Worm (Caenorhabditis elegans) whole organism, L3 larva: Measurements from ENCODE around the gene ncs-5.

Experiments
- R02D3.7 ChIP-seq: fragments of 150-350 bp; optimal IDR thresholded peaks from 2 replicates; lab custom pipeline; 2014; ENCODE audit warnings: missing biosample characterization, missing genetic modification characterization
- aly-2 ChIP-seq: fragments of 150-350 bp; optimal IDR thresholded peaks from 2 replicates; lab custom pipeline; 2014; ENCODE audit warnings: missing biosample characterization, missing genetic modification characterization
- ama-1 ChIP-seq: fragments of 150-350 bp; optimal IDR thresholded peaks from 2 replicates; lab custom pipeline; 2018
- ceh-16 ChIP-seq: sonication (generic microtip); optimal IDR thresholded peaks from 2 replicates; lab custom pipeline; 2017; ENCODE audit warnings: missing biosample characterization, missing genetic modification characterization
- ceh-28 ChIP-seq: fragments of 150-350 bp; optimal IDR thresholded peaks from 2 replicates; lab custom pipeline; 2014; ENCODE audit warnings: missing biosample characterization, missing genetic modification reagents, missing genetic modification characterization
- ceh-82 ChIP-seq: fragments of 150-350 bp; optimal IDR thresholded peaks from 2 replicates; lab custom pipeline; 2014; ENCODE audit warnings: missing biosample characterization, missing genetic modification characterization
- ceh-9 ChIP-seq: sonication (generic microtip); optimal IDR thresholded peaks from 2 replicates; lab custom pipeline; 2018; ENCODE audit warnings: missing biosample characterization, missing genetic modification characterization
- egl-5 ChIP-seq: fragments of 150-350 bp; optimal IDR thresholded peaks from 2 replicates; lab custom pipeline; 2017; ENCODE audit warnings: missing biosample characterization, missing genetic modification reagents, missing genetic modification characterization, inconsistent platforms
- elt-1 ChIP-seq: fragments of 150-350 bp; optimal IDR thresholded peaks from 2 replicates; lab custom pipeline; 2014; ENCODE audit warnings: missing biosample characterization, missing genetic modification characterization
- elt-2 ChIP-seq: sonication (generic microtip); optimal IDR thresholded peaks from 2 replicates; lab custom pipeline; 2016; ENCODE audit warnings: missing genetic modification reagents, mild to moderate bottlenecking, missing genetic modification characterization, missing compliant biosample characterization
- elt-3 ChIP-seq, 3 experiments: fragments of 150-350 bp in 1 of 3; sonication (generic microtip) in 2 of 3; optimal IDR thresholded peaks; 2 replicates in 2 of 3; 4 replicates in 1 of 3; lab custom pipeline; 2014 to 2017; ENCODE audit warnings: missing biosample characterization in 3 of 3, missing genetic modification characterization in 3 of 3
- eor-1 ChIP-seq, 2 experiments: fragments of 150-350 bp; optimal IDR thresholded peaks; 2 replicates each; lab custom pipeline; 2014 to 2018; ENCODE audit warnings: missing biosample characterization in 2 of 2, missing genetic modification characterization in 2 of 2
- fkh-10 ChIP-seq: sonication (generic microtip); optimal IDR thresholded peaks from 2 replicates; lab custom pipeline; 2017; ENCODE audit warnings: missing biosample characterization, missing genetic modification reagents, missing genetic modification characterization
- fos-1 ChIP-seq: fragments of 150-350 bp; optimal IDR thresholded peaks from 2 replicates; lab custom pipeline; 2014; ENCODE audit warnings: missing biosample characterization, missing genetic modification characterization
- hmg-11 ChIP-seq: sonication (generic microtip); optimal IDR thresholded peaks from 2 replicates; lab custom pipeline; 2016; ENCODE audit warnings: missing genetic modification characterization, missing compliant biosample characterization
- lin-15B ChIP-seq: fragments of 150-350 bp; optimal IDR thresholded peaks from 2 replicates; lab custom pipeline; 2014; ENCODE audit warnings: missing biosample characterization, missing genetic modification characterization
- mml-1 ChIP-seq: fragments of 150-350 bp; sonication (generic microtip); optimal IDR thresholded peaks from 3 replicates; lab custom pipeline; 2014; ENCODE audit warnings: missing biosample characterization, missing genetic modification characterization
- nfya-1 ChIP-seq: sonication (generic microtip); optimal IDR thresholded peaks from 2 replicates; lab custom pipeline; 2017; ENCODE audit warnings: missing genetic modification characterization, mild to moderate bottlenecking, missing compliant biosample characterization, antibody characterized with exemption, moderate library complexity; ENCODE audit not compliant: insufficient read depth
- nhr-11 ChIP-seq: fragments of 150-350 bp; optimal IDR thresholded peaks from 2 replicates; lab custom pipeline; 2014; ENCODE audit warnings: missing biosample characterization, missing genetic modification characterization
- nhr-12 ChIP-seq: fragments of 150-350 bp; optimal IDR thresholded peaks from 2 replicates; lab custom pipeline; 2014; ENCODE audit warnings: missing biosample characterization, missing genetic modification characterization
- nhr-23 ChIP-seq: fragments of 150-350 bp; optimal IDR thresholded peaks from 2 replicates; lab custom pipeline; 2014; ENCODE audit warnings: missing biosample characterization, missing genetic modification reagents, missing genetic modification characterization
- nhr-28 ChIP-seq: fragments of 150-350 bp; optimal IDR thresholded peaks from 2 replicates; lab custom pipeline; 2014; ENCODE audit warnings: missing biosample characterization, missing genetic modification characterization
- nhr-76 ChIP-seq: fragments of 150-350 bp; sonication (generic microtip); optimal IDR thresholded peaks from 5 replicates; lab custom pipeline; 2014; ENCODE audit warnings: missing biosample characterization, missing genetic modification characterization
- nhr-77 ChIP-seq: fragments of 150-350 bp; optimal IDR thresholded peaks from 2 replicates; lab custom pipeline; 2014; ENCODE audit warnings: missing biosample characterization, missing genetic modification characterization
- pha-4 ChIP-seq: fragments of 150-350 bp; optimal IDR thresholded peaks from 2 replicates; lab custom pipeline; 2014; ENCODE audit warnings: missing biosample characterization, missing genetic modification reagents, missing genetic modification characterization
- pqm-1 ChIP-seq: fragments of 150-350 bp; optimal IDR thresholded peaks from 2 replicates; lab custom pipeline; 2017; ENCODE audit warnings: missing biosample characterization, missing genetic modification characterization, inconsistent platforms
- skn-1 ChIP-seq: fragments of 150-350 bp; optimal IDR thresholded peaks from 2 replicates; lab custom pipeline; 2014; ENCODE audit warnings: missing biosample characterization, missing genetic modification characterization
- snpc-4 ChIP-seq: fragments of 150-350 bp; optimal IDR thresholded peaks from 2 replicates; lab custom pipeline; 2014; ENCODE audit warnings: missing biosample characterization, missing genetic modification characterization
- unc-39 ChIP-seq: sonication (generic microtip); optimal IDR thresholded peaks from 4 replicates; lab custom pipeline; 2017; ENCODE audit warnings: missing biosample characterization, missing genetic modification characterization
- unc-62 ChIP-seq: fragments of 150-350 bp; sonication (generic microtip); optimal IDR thresholded peaks from 4 replicates; lab custom pipeline; 2014; ENCODE audit warnings: missing biosample characterization, missing genetic modification reagents, missing genetic modification characterization
- zag-1 ChIP-seq: fragments of 150-350 bp; optimal IDR thresholded peaks from 2 replicates; lab custom pipeline; 2014; ENCODE audit warnings: missing biosample characterization, missing genetic modification characterization
- ztf-11 ChIP-seq: fragments of 150-350 bp; optimal IDR thresholded peaks from 2 replicates; lab custom pipeline; 2014; ENCODE audit warnings: missing biosample characterization, missing genetic modification characterization
- ztf-4 ChIP-seq: fragments of 150-350 bp; optimal IDR thresholded peaks from 2 replicates; lab custom pipeline; 2014; ENCODE audit warnings: missing biosample characterization, missing genetic modification characterization

ncs-5 gene

ce11 chrV:18838799-18839354 is 19.3 kb downstream of the ncs-5 start, which contains the start of gene nhr-65:
TSS of gene nhr-65 (plus strand) at chrV:18839304.
- peak; percentile 25 for TF ChIP-seq hmg-11 (tag; lab: Kevin White, UChicago)
- peak; percentile 62 for TF ChIP-seq pha-4 (tag; lab: Kevin White, UChicago)
- peak; percentile 61 for TF ChIP-seq elt-2 (tag; lab: Kevin White, UChicago)
- peak; percentile 21 for TF ChIP-seq nfya-1 (tag; lab: Kevin White, UChicago)
- TF ChIP-seq nhr-77 (tag; lab: Kevin White, UChicago), result no peak
- peak; percentile 54 for TF ChIP-seq pqm-1 (tag; lab: Kevin White, UChicago)

- TF ChIP-seq lin-15B (tag; lab: Kevin White, UChicago), result no peak
- no peak for TF ChIP-seq ztf-4 (tag; lab: Kevin White, UChicago)
- no peak for TF ChIP-seq ceh-16
These were observed 22.9 kb downstream of the ncs-5 start for ce11 chrV:18842468-18842867.

- TF ChIP-seq unc-39 (tag; lab: Kevin White, UChicago), result no peak
- TF ChIP-seq ama-1 (lab: Kevin White, UChicago), result no peak
- no peak for TF ChIP-seq nhr-23 (tag; lab: Kevin White, UChicago)
- no peak for TF ChIP-seq ztf-11 (tag; lab: Kevin White, UChicago)
- no peak for TF ChIP-seq pha-4 (tag; lab: Kevin White, UChicago)
- no peak for TF ChIP-seq unc-62 (GFP tag; lab: Kevin White, UChicago)
- TF ChIP-seq nhr-28 (tag; lab: Kevin White, UChicago), result no peak
- no peak for TF ChIP-seq fkh-10
- TF ChIP-seq, all 47 proteins: peak for 0
These were observed 26.9 kb downstream of the ncs-5 start, which contains the start of gene nhr-230 for ce11 chrV:18846480-18846879. TSS of gene nhr-230 (plus strand) at chrV:18846780.

- TF ChIP-seq zag-1 (tag; lab: Kevin White, UChicago) (no peak), elt-1 (no peak), nhr-77 (tag; lab: Kevin White, UChicago) (no peak), unc-62 (GFP tag; lab: Kevin White, UChicago) (no peak), snpc-4 (tag; lab: Kevin White, UChicago) (no peak), eor-1 (tag; optimal IDR thresholded peaks at IDR 0.05; lab: Kevin White, UChicago) (no peak), fkh-10 (no peak), nhr-11 (no peak), fos-1 (tag; lab: Kevin White, UChicago) (no peak), mml-1 (tag; lab: Kevin White, UChicago) (no peak), hmg-11 (tag; lab: Kevin White, UChicago) (no peak), ceh-9 (tag; lab: Kevin White, UChicago) (no peak), elt-2 (tag; lab: Kevin White, UChicago) (no peak), elt-3 (tag; optimal IDR thresholded peaks at IDR 0.05; lab: Kevin White, UChicago) (no peak), egl-5 (tag; lab: Kevin White, UChicago) (no peak), nhr-12 (tag; lab: Kevin White, UChicago) (no peak)
These were observed 29.0 kb downstream of the ncs-5 start for ce11 chrV:18848578-18848977.

ce11 chrV:18854788-18855187 is 35.2 kb downstream of the ncs-5 start:
- TF ChIP-seq nhr-76 (tag; lab: Kevin White, UChicago) (no peak), ceh-28 (tag; lab: Kevin White, UChicago) (no peak), elt-2 (tag; lab: Kevin White, UChicago) (peak; percentile 18), skn-1 (peak; percentile 82)

- TF ChIP-seq R02D3.7 (tag; lab: Kevin White, UChicago) (no peak), elt-3 (tag; optimal IDR thresholded peaks at IDR 0.05; lab: Kevin White, UChicago) (no peak), aly-2 (tag; lab: Kevin White, UChicago) (no peak), hmg-11 (tag; lab: Kevin White, UChicago) (no peak), elt-1 (no peak), pqm-1 (tag; lab: Kevin White, UChicago) (no peak), fkh-10 (no peak), unc-62 (GFP tag; lab: Kevin White, UChicago) (no peak), ama-1 (lab: Kevin White, UChicago) (no peak), ceh-82 (tag; lab: Kevin White, UChicago) (no peak), nhr-77 (tag; lab: Kevin White, UChicago) (no peak), ceh-28 (tag; lab: Kevin White, UChicago) (no peak)
These were observed 39.6 kb downstream of the ncs-5 start, which contains the start of gene wars-1 for ce11 chrV:18859121-18859520. TSS of gene wars-1 (minus strand) at chrV:18859221.
